Fruit fly (Drosophila melanogaster) whole organism, embryonic: ENCODE data around the gene CG10492.
A peak's percentile ranks its signal among the peaks of the same experiment; 100 is the strongest.

Source experiments
- BEAF-32 ChIP-seq: fragments of 200-800 bp; sonication (Bioruptor generic); optimal IDR thresholded peaks from 3 replicates; lab custom pipeline; 2017; ENCODE audit warnings: missing biosample characterization, missing genetic modification characterization, mild to moderate bottlenecking, moderate library complexity, missing genetic modification reagents
- CG10959 ChIP-seq: fragments of 200-800 bp; sonication (Bioruptor generic); IDR thresholded peaks from 2 replicates; pipeline ENCODE4 v1.3.6; 2022; ENCODE audit warnings: missing biosample characterization, missing genetic modification characterization
- CG11093 ChIP-seq: fragments of 200-800 bp; sonication (Bioruptor generic); IDR thresholded peaks from 3 replicates; pipeline ENCODE4 v1.3.6; 2022; ENCODE audit warnings: missing biosample characterization, missing genetic modification characterization
- CG12219 ChIP-seq: fragments of 200-800 bp; sonication (Bioruptor generic); optimal IDR thresholded peaks from 3 replicates; lab custom pipeline; 2018; ENCODE audit warnings: missing biosample characterization, mild to moderate bottlenecking, missing genetic modification characterization
- CG13287 ChIP-seq: fragments of 200-800 bp; sonication (Bioruptor generic); IDR thresholded peaks from 2 replicates; pipeline ENCODE4 v1.3.6; 2022; ENCODE audit warnings: missing biosample characterization, missing genetic modification characterization; ENCODE audit not compliant: partially characterized antibody
- CG13624 ChIP-seq: fragments of 200-800 bp; sonication (Bioruptor generic); optimal IDR thresholded peaks from 2 replicates; lab custom pipeline; 2016; ENCODE audit warnings: missing biosample characterization, missing genetic modification characterization
- CG16779 ChIP-seq: fragments of 200-800 bp; sonication (Bioruptor generic); IDR thresholded peaks from 2 replicates; pipeline ENCODE4 v1.3.6; 2022; ENCODE audit warnings: missing biosample characterization, missing genetic modification characterization
- CG1792 ChIP-seq: fragments of 200-800 bp; sonication (Bioruptor generic); optimal IDR thresholded peaks from 2 replicates; lab custom pipeline; 2016; ENCODE audit warnings: missing biosample characterization, missing genetic modification characterization
- CG18262 ChIP-seq: fragments of 200-800 bp; optimal IDR thresholded peaks from 3 replicates; lab custom pipeline; 2019; ENCODE audit warnings: missing biosample characterization, mild to moderate bottlenecking, missing genetic modification characterization, moderate library complexity
- CG2116 ChIP-seq: fragments of 200-800 bp; sonication (Bioruptor generic); optimal IDR thresholded peaks from 3 replicates; lab custom pipeline; 2018; ENCODE audit warnings: missing biosample characterization, mild to moderate bottlenecking, missing genetic modification characterization
- CG33557 ChIP-seq: fragments of 200-800 bp; sonication (Bioruptor generic); optimal IDR thresholded peaks from 2 replicates; lab custom pipeline; 2019; ENCODE audit warnings: missing biosample characterization, mild to moderate bottlenecking, missing genetic modification characterization, moderate library complexity
- CG34422 ChIP-seq: fragments of 200-800 bp; sonication (Bioruptor generic); IDR thresholded peaks from 3 replicates; pipeline ENCODE4 v1.3.6; 2022; ENCODE audit warnings: missing biosample characterization, missing genetic modification characterization
- CG3838 ChIP-seq: fragments of 200-800 bp; sonication (Bioruptor generic); optimal IDR thresholded peaks from 3 replicates; lab custom pipeline; 2016; ENCODE audit warnings: missing biosample characterization, missing genetic modification characterization
- CG4328 ChIP-seq: fragments of 200-800 bp; sonication (Bioruptor generic); optimal IDR thresholded peaks from 3 replicates; lab custom pipeline; 2017; ENCODE audit warnings: missing biosample characterization, missing genetic modification reagents, missing genetic modification characterization
- CG6683 ChIP-seq: fragments of 200-800 bp; sonication (Bioruptor generic); optimal IDR thresholded peaks from 2 replicates; lab custom pipeline; 2017; ENCODE audit warnings: missing biosample characterization, mild to moderate bottlenecking, missing genetic modification characterization, missing genetic modification reagents
- D19A ChIP-seq: fragments of 200-800 bp; optimal IDR thresholded peaks from 3 replicates; lab custom pipeline; 2019; ENCODE audit warnings: missing biosample characterization, mild to moderate bottlenecking, missing genetic modification characterization, moderate library complexity
- Dfd ChIP-seq, 2 experiments: fragments of >200 bp; optimal IDR thresholded peaks; 2 replicates each; lab custom pipeline; 2017; ENCODE audit warnings: missing biosample characterization in 2 of 2, missing genetic modification characterization in 2 of 2
- Hmx ChIP-seq: fragments of 200-800 bp; sonication (Bioruptor generic); optimal IDR thresholded peaks from 2 replicates; lab custom pipeline; 2016; ENCODE audit warnings: missing biosample characterization, missing genetic modification characterization
- Kr ChIP-seq: fragments of 200-800 bp; sonication (Bioruptor generic); optimal IDR thresholded peaks from 2 replicates; lab custom pipeline; 2017; ENCODE audit warnings: missing biosample characterization, mild to moderate bottlenecking, missing genetic modification characterization
- Meics ChIP-seq: fragments of 200-800 bp; sonication (Bioruptor generic); optimal IDR thresholded peaks from 2 replicates; lab custom pipeline; 2017; ENCODE audit warnings: missing biosample characterization, mild to moderate bottlenecking, missing genetic modification characterization
- Mes4 ChIP-seq: fragments of 200-800 bp; sonication (Bioruptor generic); optimal IDR thresholded peaks from 2 replicates; lab custom pipeline; 2016; ENCODE audit warnings: missing biosample characterization, missing genetic modification characterization
- NFAT ChIP-seq: fragments of 200-800 bp; sonication (Bioruptor generic); IDR thresholded peaks from 2 replicates; pipeline ENCODE4 v1.3.6; 2022; ENCODE audit warnings: missing biosample characterization, missing genetic modification characterization
- Nf-YC ChIP-seq: fragments of 200-800 bp; optimal IDR thresholded peaks from 3 replicates; lab custom pipeline; 2019; ENCODE audit warnings: missing biosample characterization, mild to moderate bottlenecking, missing genetic modification characterization, moderate library complexity
- Optix ChIP-seq: fragments of 200-800 bp; sonication (Bioruptor generic); IDR thresholded peaks from 3 replicates; pipeline ENCODE4 v1.3.6; 2022; ENCODE audit warnings: missing biosample characterization, missing genetic modification characterization
- Pdp1 ChIP-seq, 2 experiments: fragments of 200-800 bp; sonication (Bioruptor generic); optimal IDR thresholded peaks; 3 replicates each; lab custom pipeline; 2016; ENCODE audit warnings: missing biosample characterization in 2 of 2, missing genetic modification characterization in 2 of 2, mild to moderate bottlenecking in 1 of 2, moderate library complexity in 1 of 2
- Six4 ChIP-seq: fragments of 200-800 bp; sonication (Bioruptor generic); optimal IDR thresholded peaks from 2 replicates; lab custom pipeline; 2016; ENCODE audit warnings: missing biosample characterization, missing genetic modification characterization
- Sry-δ ChIP-seq: fragments of 200-800 bp; sonication (Bioruptor generic); optimal IDR thresholded peaks from 2 replicates; lab custom pipeline; 2016; ENCODE audit warnings: missing biosample characterization, missing genetic modification characterization
- Usf ChIP-seq: fragments of 200-800 bp; sonication (Bioruptor generic); optimal IDR thresholded peaks from 2 replicates; lab custom pipeline; 2017; ENCODE audit warnings: missing genotype, missing biosample characterization, missing genetic modification characterization
- btn ChIP-seq: fragments of 200-800 bp; sonication (Bioruptor generic); optimal IDR thresholded peaks from 2 replicates; lab custom pipeline; 2016; ENCODE audit warnings: missing biosample characterization, missing genetic modification characterization
- cg ChIP-seq: fragments of 200-800 bp; sonication (Bioruptor generic); optimal IDR thresholded peaks from 3 replicates; lab custom pipeline; 2019; ENCODE audit warnings: missing biosample characterization, mild to moderate bottlenecking, missing genetic modification characterization, moderate library complexity
- chinmo ChIP-seq: fragments of 200-800 bp; sonication (Bioruptor generic); IDR thresholded peaks from 4 replicates; pipeline ENCODE4 v1.3.6; 2022; ENCODE audit warnings: missing biosample characterization, missing genetic modification characterization; ENCODE audit not compliant: partially characterized antibody
- disco-r ChIP-seq: fragments of 200-800 bp; sonication (Bioruptor generic); optimal IDR thresholded peaks from 2 replicates; lab custom pipeline; 2016; ENCODE audit warnings: missing biosample characterization, missing genetic modification characterization
- en ChIP-seq: fragments of 200-800 bp; sonication (Bioruptor generic); optimal IDR thresholded peaks from 2 replicates; lab custom pipeline; 2016; ENCODE audit warnings: missing biosample characterization, missing genetic modification characterization
- eve ChIP-seq, 2 experiments: fragments of >200 bp; optimal IDR thresholded peaks; 2 replicates each; lab custom pipeline; 2017; ENCODE audit warnings: missing biosample characterization in 2 of 2, missing genetic modification characterization in 2 of 2
- exex ChIP-seq: fragments of 200-800 bp; sonication (Bioruptor generic); optimal IDR thresholded peaks from 4 replicates; lab custom pipeline; 2018; ENCODE audit warnings: missing biosample characterization, mild to moderate bottlenecking, missing genetic modification characterization, moderate library complexity
- grau ChIP-seq: fragments of 200-800 bp; optimal IDR thresholded peaks from 3 replicates; lab custom pipeline; 2019; ENCODE audit warnings: missing biosample characterization, mild to moderate bottlenecking, missing genetic modification characterization, moderate library complexity
- kah ChIP-seq: fragments of 200-800 bp; sonication (Bioruptor generic); optimal IDR thresholded peaks from 2 replicates; lab custom pipeline; 2018; ENCODE audit warnings: missing biosample characterization, mild to moderate bottlenecking, missing genetic modification characterization
- lbe ChIP-seq: fragments of 200-800 bp; sonication (Bioruptor generic); optimal IDR thresholded peaks from 2 replicates; lab custom pipeline; 2016; ENCODE audit warnings: missing biosample characterization, mild to moderate bottlenecking, missing genetic modification characterization
- lilli ChIP-seq: fragments of 200-800 bp; sonication (Bioruptor generic); optimal IDR thresholded peaks from 3 replicates; lab custom pipeline; 2016; ENCODE audit warnings: missing biosample characterization, missing genetic modification characterization
- pita ChIP-seq: fragments of 200-800 bp; sonication (Bioruptor generic); optimal IDR thresholded peaks from 2 replicates; lab custom pipeline; 2017; ENCODE audit warnings: missing biosample characterization, mild to moderate bottlenecking, missing genetic modification characterization
- prd ChIP-seq, 3 experiments: fragments of >200 bp in 2 of 3; fragments of 200-800 bp in 1 of 3; sonication (Bioruptor generic) in 1 of 3; optimal IDR thresholded peaks in 2 of 3; IDR thresholded peaks in 1 of 3; 2 replicates in 2 of 3; 3 replicates in 1 of 3; pipeline versions ENCODE4 v1.3.6 to Lab custom; 2017 to 2022; ENCODE audit warnings: missing biosample characterization in 1 of 3, missing genetic modification characterization in 1 of 3
- pros ChIP-seq: fragments of 200-800 bp; sonication (Bioruptor generic); optimal IDR thresholded peaks from 3 replicates; lab custom pipeline; 2019; ENCODE audit warnings: missing biosample characterization, mild to moderate bottlenecking, missing genetic modification characterization, moderate library complexity
- ro ChIP-seq: fragments of 200-800 bp; sonication (Bioruptor generic); IDR thresholded peaks from 2 replicates; pipeline ENCODE4 v1.3.6; 2022; ENCODE audit warnings: missing biosample characterization, missing genetic modification characterization
- schlank ChIP-seq: fragments of 200-800 bp; sonication (Bioruptor generic); optimal IDR thresholded peaks from 2 replicates; lab custom pipeline; 2018; ENCODE audit warnings: missing biosample characterization, mild to moderate bottlenecking, missing genetic modification characterization
- shn ChIP-seq: fragments of 200-800 bp; sonication (Bioruptor generic); optimal IDR thresholded peaks from 3 replicates; lab custom pipeline; 2016; ENCODE audit warnings: missing biosample characterization, missing genetic modification characterization
- sqz ChIP-seq: fragments of 200-800 bp; sonication (Bioruptor generic); optimal IDR thresholded peaks from 3 replicates; lab custom pipeline; 2018; ENCODE audit warnings: missing biosample characterization, mild to moderate bottlenecking, missing genetic modification characterization
- z ChIP-seq: fragments of 200-800 bp; sonication (Bioruptor generic); IDR thresholded peaks from 3 replicates; pipeline ENCODE4 v1.3.6; 2022; ENCODE audit warnings: missing biosample characterization, missing genetic modification characterization

Gene CG10492

DNA sequence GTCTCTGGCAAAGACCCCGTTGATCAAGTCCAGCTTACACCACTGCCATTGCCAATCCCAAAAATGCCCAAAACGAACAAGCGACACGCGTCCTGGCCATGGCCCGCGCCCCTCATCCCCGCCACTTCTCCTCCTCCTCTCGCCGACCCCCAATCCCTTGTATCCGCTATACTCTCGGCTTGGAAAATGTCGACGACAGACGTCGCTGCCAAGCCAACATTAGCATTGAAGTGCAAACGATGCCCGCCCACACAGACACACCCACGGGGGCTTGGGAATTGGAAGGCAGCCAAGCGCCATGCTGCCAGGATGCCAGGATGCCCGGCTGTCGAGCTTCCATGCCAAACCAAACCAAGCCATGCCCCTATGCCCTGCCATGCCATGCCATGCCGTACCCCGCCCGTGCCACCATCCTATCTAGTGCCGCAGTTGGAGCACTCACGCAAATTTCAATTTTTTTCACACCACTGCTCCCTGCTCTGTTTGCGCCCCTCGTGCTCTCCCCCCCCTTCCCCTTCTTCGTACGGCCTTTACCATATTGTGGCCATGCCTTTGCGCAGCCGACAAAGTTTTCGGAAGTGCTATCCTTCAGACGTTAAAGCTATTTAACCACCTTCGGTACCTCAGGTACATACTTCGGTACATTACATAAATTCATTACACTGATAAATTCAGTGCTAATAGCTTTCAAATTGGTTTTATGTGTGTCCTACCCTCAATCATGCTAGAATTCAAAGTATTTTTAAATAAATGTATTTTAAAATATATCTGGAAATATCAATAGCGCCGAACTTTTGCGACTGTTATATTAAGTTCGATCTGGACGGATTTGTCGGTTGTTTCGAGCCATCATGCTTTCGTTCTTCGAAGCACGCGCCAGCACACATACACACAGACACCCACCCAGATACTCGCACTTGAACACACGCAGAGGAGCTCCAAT lies 32.3 kb upstream of the CG10492 start (continued):
- no peak for TF ChIP-seq z
- peak; percentile 31 for TF ChIP-seq cg (GFP tag; lab: Kevin White, UChicago)
- no peak for TF ChIP-seq Dfd (GFP tag; optimal IDR thresholded peaks at IDR 0.05; lab: Kevin White, UChicago)
- TF ChIP-seq Usf (GFP tag; lab: Kevin White, UChicago): peak; percentile 32
- TF ChIP-seq shn (GFP tag; lab: Kevin White, UChicago): peak; percentile 49
- peak; percentile 4 for TF ChIP-seq CG13624 (GFP tag; lab: Kevin White, UChicago)
- TF ChIP-seq Sry-δ (GFP tag; lab: Kevin White, UChicago): no peak
- TF ChIP-seq pita (GFP tag; lab: Kevin White, UChicago): no peak
- peak in 1 of 2 experiments; percentile 41 for TF ChIP-seq Pdp1 (GFP tag; optimal IDR thresholded peaks at IDR 0.05; lab: Kevin White, UChicago)
- peak; percentile 82 for TF ChIP-seq D19A (tag; lab: Kevin White, UChicago)
- TF ChIP-seq Kr (GFP tag; lab: Kevin White, UChicago): no peak
- 0 out of 4 replicates have a peak, but pooled peaks have one; percentile 51 for TF ChIP-seq chinmo (GFP tag; lab: Robert Waterston, UW)
- TF ChIP-seq CG2116 (GFP tag; lab: Kevin White, UChicago): peak; percentile 29
- TF ChIP-seq CG33557 (GFP tag; lab: Kevin White, UChicago): peak; percentile 37
- no peak for TF ChIP-seq en
- no peak for TF ChIP-seq CG10959
- TF ChIP-seq sqz (GFP tag; lab: Kevin White, UChicago): peak; percentile 67
- no peak for TF ChIP-seq CG16779 (GFP tag; lab: Robert Waterston, UW)
- TF ChIP-seq CG12219: peak; percentile 66
- peak; percentile 72 for TF ChIP-seq lilli (GFP tag; lab: Kevin White, UChicago)
- TF ChIP-seq kah (GFP tag; lab: Kevin White, UChicago): peak; percentile 38
- no peak for TF ChIP-seq disco-r (GFP tag; lab: Kevin White, UChicago)
- no peak for TF ChIP-seq CG3838
- TF ChIP-seq grau (tag; lab: Kevin White, UChicago): peak; percentile 86
- no peak for TF ChIP-seq CG13287
- TF ChIP-seq btn (GFP tag; lab: Kevin White, UChicago): no peak
- TF ChIP-seq pros (GFP tag; lab: Kevin White, UChicago): no peak
- TF ChIP-seq CG11093: peak; percentile 60; the same call in 1 of the 3 replicates
- peak; percentile 1 for TF ChIP-seq Six4
- TF ChIP-seq NFAT (GFP tag; lab: Robert Waterston, UW): 0 out of 2 replicates have a peak, but pooled peaks have one; percentile 21
- TF ChIP-seq CG18262 (tag; lab: Kevin White, UChicago): peak; percentile 82
- peak; percentile 83 for TF ChIP-seq Meics
- 0 out of 3 replicates have a peak, but pooled peaks have one; percentile 22 for TF ChIP-seq CG34422 (GFP tag; lab: Robert Waterston, UW)
- TF ChIP-seq CG6683 (GFP tag; lab: Kevin White, UChicago): peak; percentile 63
- peak; percentile 65 for TF ChIP-seq lbe (GFP tag; lab: Kevin White, UChicago)
- no peak for TF ChIP-seq Hmx (GFP tag; lab: Kevin White, UChicago)
- TF ChIP-seq Optix (GFP tag; lab: Robert Waterston, UW): no peak
- TF ChIP-seq exex (tag; lab: Kevin White, UChicago): peak; percentile 30
- peak; percentile 55 for TF ChIP-seq CG4328 (GFP tag; lab: Kevin White, UChicago)
- TF ChIP-seq Mes4 (GFP tag; lab: Kevin White, UChicago): peak; percentile 31
- no peak for TF ChIP-seq CG1792 (GFP tag; lab: Kevin White, UChicago)
- no peak for TF ChIP-seq eve (GFP tag; optimal IDR thresholded peaks at IDR 0.05; lab: Kevin White, UChicago)
- peak; percentile 53; the same call in 1 of the 2 replicates for TF ChIP-seq ro
- no peak for TF ChIP-seq BEAF-32 (GFP tag; lab: Kevin White, UChicago)
- peak; percentile 31 for TF ChIP-seq schlank (tag; lab: Kevin White, UChicago)
- peak; percentile 71 for TF ChIP-seq Nf-YC (tag; lab: Kevin White, UChicago)
- no peak for TF ChIP-seq prd (optimal IDR thresholded peaks at IDR 0.05; lab: Kevin White, UChicago)
- TF ChIP-seq prd (GFP tag; IDR thresholded peaks at IDR 0.05; lab: Robert Waterston, UW): peak; percentile 48; the same call in 2 of the 3 replicates
